Worm (Caenorhabditis elegans): Measurements from ENCODE around the gene dsl-3.

ce11 chrIV:1601357-1601756 is 8.7 kb upstream of the dsl-3 start, which contains the start of gene set-23:
- TF ChIP-seq dsc-1 (tag; optimal IDR thresholded peaks at IDR 0.05) (no peak), nhr-76 (tag; optimal IDR thresholded peaks at IDR 0.05) (no peak), C16A3.4 (tag; optimal IDR thresholded peaks at IDR 0.05) (no peak), fkh-10 (GFP tag; optimal IDR thresholded peaks at IDR 0.05) (no peak), ceh-82 (tag; optimal IDR thresholded peaks at IDR 0.05) (no peak), alr-1 (tag; optimal IDR thresholded peaks at IDR 0.05; ENCODE audit: borderline replicate concordance) (no peak)

All from whole organism, L1 larva.